Worm (Caenorhabditis elegans) whole organism, early embryonic: ENCODE results near the gene cul-3.

Experiments used
- F13C5.2 ChIP-seq: sonication (generic microtip); optimal IDR thresholded peaks from 2 replicates; lab custom pipeline; 2017; ENCODE audit warnings: mild to moderate bottlenecking, missing genetic modification characterization, inconsistent platforms, missing compliant biosample characterization
- ama-1 ChIP-seq: fragments of 150-350 bp; optimal IDR thresholded peaks from 2 replicates; lab custom pipeline; 2014
- ceh-36 ChIP-seq: sonication (generic microtip); optimal IDR thresholded peaks from 2 replicates; lab custom pipeline; 2016; ENCODE audit warnings: missing genetic modification characterization, inconsistent platforms, missing compliant biosample characterization
- hmbx-1 ChIP-seq: sonication (generic microtip); optimal IDR thresholded peaks from 2 replicates; lab custom pipeline; 2016; ENCODE audit warnings: mild to moderate bottlenecking, missing genetic modification characterization, missing compliant biosample characterization
- hmg-4 ChIP-seq: fragments of 200-800 bp; sonication (Bioruptor generic); optimal IDR thresholded peaks from 2 replicates; lab custom pipeline; 2018; ENCODE audit warnings: mild to moderate bottlenecking, missing genetic modification characterization, missing compliant biosample characterization
- pes-1 ChIP-seq: fragments of 200-800 bp; sonication (Bioruptor generic); IDR thresholded peaks from 2 replicates; pipeline ENCODE4 v1.3.6; 2022; ENCODE audit warnings: missing genetic modification reagents, missing genetic modification characterization, missing compliant biosample characterization
- sea-1 ChIP-seq: fragments of 200-800 bp; sonication (Bioruptor generic); conservative IDR thresholded peaks from 2 replicates; pipeline ENCODE4 v1.3.6; 2022; ENCODE audit warnings: missing genetic modification characterization, missing compliant biosample characterization
- tbx-37 ChIP-seq: fragments of 200-800 bp; sonication (Bioruptor generic); conservative IDR thresholded peaks from 2 replicates; pipeline ENCODE4 v1.3.6; 2022; ENCODE audit warnings: missing genetic modification reagents, missing genetic modification characterization, missing compliant biosample characterization

DNA sequence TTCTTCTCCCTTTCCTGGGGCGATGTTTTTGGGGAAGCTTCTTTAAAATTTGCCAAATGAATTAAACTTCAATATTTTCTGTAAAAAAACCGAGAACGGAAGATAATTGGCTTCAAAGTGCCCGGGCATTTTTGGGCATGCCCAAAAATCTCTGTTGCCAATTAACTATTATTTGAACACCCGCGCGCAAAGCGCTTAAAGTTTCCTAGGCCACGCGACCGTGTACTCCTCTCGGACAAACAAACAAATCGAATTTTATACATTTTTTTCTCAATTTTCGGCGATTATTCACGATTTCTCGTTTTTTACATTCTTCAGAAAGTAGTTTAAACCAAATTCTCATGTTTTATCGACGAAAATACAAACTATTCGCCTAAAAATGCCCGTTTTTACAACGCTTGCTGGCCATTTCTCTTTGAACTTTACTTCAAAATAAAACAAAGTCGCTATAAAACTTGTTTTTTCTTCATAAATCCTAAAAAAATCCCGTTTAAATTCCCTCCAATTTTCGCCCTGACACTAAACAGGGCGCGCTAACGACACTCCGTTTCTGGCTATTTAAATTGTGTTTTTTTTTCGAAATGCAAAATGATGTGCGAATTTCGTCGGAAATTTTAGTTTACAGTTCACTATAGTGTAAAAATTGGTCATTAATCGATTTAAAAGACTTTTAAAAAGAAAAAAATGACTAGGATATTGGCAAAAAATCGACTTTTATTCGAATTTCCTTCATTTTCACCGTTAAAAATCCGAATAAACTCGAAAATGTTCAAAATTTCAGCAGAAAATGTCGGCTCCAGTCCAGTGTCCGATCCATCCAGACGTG is 21.0 kb upstream of the cul-3 start, which contains the start of gene ttb-1:
- TF ChIP-seq sea-1 (GFP tag; lab: Robert Waterston, UW) (0 out of 2 replicates have a peak, but pooled peaks have one; percentile 19), ceh-36 (tag; lab: Kevin White, UChicago) (no peak), F13C5.2 (tag; lab: Kevin White, UChicago) (no peak), hmg-4 (no peak), ama-1 (lab: Kevin White, UChicago) (no peak), tbx-37 (peak; percentile 53), pes-1 (GFP tag; lab: Robert Waterston, UW) (peak; percentile 68), hmbx-1 (tag; lab: Kevin White, UChicago) (no peak)
